Worm (Caenorhabditis elegans): Measurements from ENCODE around the gene F31E3.6.

The F31E3.6 gene

ce11 chrIII:6970744-6971143, 11.1 kb upstream of the F31E3.6 start:
- TF ChIP-seq ceh-31 (tag; optimal IDR thresholded peaks at IDR 0.05) (no peak), C08G9.2 (tag; optimal IDR thresholded peaks at IDR 0.05) (no peak), K09A11.1 (tag; optimal IDR thresholded peaks at IDR 0.05; ENCODE audit: insufficient read depth) (no peak), hlh-15 (tag; optimal IDR thresholded peaks at IDR 0.05) (no peak), K02D7.2 (tag; optimal IDR thresholded peaks at IDR 0.05) (no peak), pha-2 (tag; optimal IDR thresholded peaks at IDR 0.05) (no peak), unc-55 (GFP tag; optimal IDR thresholded peaks at IDR 0.05) (no peak), hlh-6 (tag; optimal IDR thresholded peaks at IDR 0.05) (no peak), gmeb-2 (tag; optimal IDR thresholded peaks at IDR 0.05) (no peak), syd-9 (tag; optimal IDR thresholded peaks at IDR 0.05) (no peak), fkh-6 (tag; optimal IDR thresholded peaks at IDR 0.05) (no peak), hlh-30 (tag; optimal IDR thresholded peaks at IDR 0.05; ENCODE audit: insufficient read depth) (no peak), nhr-11 (tag; optimal IDR thresholded peaks at IDR 0.05) (no peak), ama-1 (optimal IDR thresholded peaks at IDR 0.05) (no peak)

ce11 chrIII:6971662-6972284, 10.1 kb upstream of the F31E3.6 start, which contains the start of the genes eef-1A.1 and rfc-4:
eef-1A.1 (minus strand) TSS chrIII:6971712.
rfc-4 (plus strand) TSS chrIII:6972253.
- TF ChIP-seq nhr-232 (tag; optimal IDR thresholded peaks at IDR 0.05) (no peak), npax-4 (tag; optimal IDR thresholded peaks at IDR 0.05) (no peak), ttx-3 (tag; optimal IDR thresholded peaks at IDR 0.05) (peak; percentile 59), zip-5 (tag; optimal IDR thresholded peaks at IDR 0.05) (peak; percentile 24), T23F11.4 (GFP tag; optimal IDR thresholded peaks at IDR 0.05) (no peak), lim-6 (tag; optimal IDR thresholded peaks at IDR 0.05) (no peak), C38D4.7 (GFP tag; optimal IDR thresholded peaks at IDR 0.05) (peak; percentile 16), unc-55 (GFP tag; optimal IDR thresholded peaks at IDR 0.05) (peak; percentile 95), hlh-15 (tag; optimal IDR thresholded peaks at IDR 0.05) (no peak), ceh-31 (tag; optimal IDR thresholded peaks at IDR 0.05) (peak; percentile 74), ceh-30 (tag; optimal IDR thresholded peaks at IDR 0.05) (peak; percentile 40), fkh-10 (GFP tag; optimal IDR thresholded peaks at IDR 0.05) (no peak), lin-11 (tag; optimal IDR thresholded peaks at IDR 0.05) (peak; percentile 21), ref-2 (tag; optimal IDR thresholded peaks at IDR 0.05) (peak; percentile 77), elt-4 (tag; optimal IDR thresholded peaks at IDR 0.05) (no peak), ceh-18 (tag; optimal IDR thresholded peaks at IDR 0.05) (peak; percentile 76), unc-3 (GFP tag; conservative IDR thresholded peaks at IDR 0.05) (peak; percentile 44; the same call in 1 of the 2 replicates), unc-3 (tag; optimal IDR thresholded peaks at IDR 0.05) (no peak), ztf-16 (tag; optimal IDR thresholded peaks at IDR 0.05) (peak; percentile 7), ceh-34 (tag; optimal IDR thresholded peaks at IDR 0.05) (peak; percentile 73), ceh-9 (tag; optimal IDR thresholded peaks at IDR 0.05) (no peak), nfya-1 (tag; optimal IDR thresholded peaks at IDR 0.05) (peak; percentile 97), odd-2 (tag; optimal IDR thresholded peaks at IDR 0.05) (peak; percentile 16), pqm-1 (tag; optimal IDR thresholded peaks at IDR 0.05) (peak; percentile 62), ceh-14 (tag; optimal IDR thresholded peaks at IDR 0.05) (peak; percentile 55), sox-2 (GFP tag; IDR thresholded peaks at IDR 0.05) (peak; percentile 48; the same call in 1 of the 2 replicates), ahr-1 (tag; optimal IDR thresholded peaks at IDR 0.05) (no peak), pax-1 (tag; optimal IDR thresholded peaks at IDR 0.05) (peak; percentile 97), tbx-7 (tag; optimal IDR thresholded peaks at IDR 0.05) (no peak), ceh-6 (GFP tag; optimal IDR thresholded peaks at IDR 0.05) (peak; percentile 6), C08G9.2 (tag; optimal IDR thresholded peaks at IDR 0.05) (peak; percentile 51), ceh-19 (GFP tag; optimal IDR thresholded peaks at IDR 0.05) (no peak), ama-1 (optimal IDR thresholded peaks at IDR 0.05) (no peak), syd-9 (tag; optimal IDR thresholded peaks at IDR 0.05) (peak; percentile 42), sdc-2 (tag; optimal IDR thresholded peaks at IDR 0.05) (peak; percentile 19), unc-86 (tag; optimal IDR thresholded peaks at IDR 0.05) (peak; percentile 68), hlh-30 (tag; optimal IDR thresholded peaks at IDR 0.05; ENCODE audit: insufficient read depth) (peak; percentile 94), pha-2 (tag; optimal IDR thresholded peaks at IDR 0.05) (peak; percentile 0), fax-1 (tag; optimal IDR thresholded peaks at IDR 0.05) (peak; percentile 29), che-1 (tag; optimal IDR thresholded peaks at IDR 0.05) (no peak), elt-2 (tag; optimal IDR thresholded peaks at IDR 0.05) (peak; percentile 71), nhr-11 (tag; optimal IDR thresholded peaks at IDR 0.05) (no peak), madf-2 (tag; optimal IDR thresholded peaks at IDR 0.05) (peak; percentile 80), K02D7.2 (tag; optimal IDR thresholded peaks at IDR 0.05) (peak; percentile 2), pag-3 (tag; optimal IDR thresholded peaks at IDR 0.05; ENCODE audit: borderline replicate concordance) (no peak), fkh-6 (tag; optimal IDR thresholded peaks at IDR 0.05) (no peak)

All from whole organism, late embryonic.